Fruit fly (Drosophila melanogaster) whole organism, embryonic: ENCODE measurements around the gene CG34427.
A peak's percentile ranks its signal among the peaks of the same experiment; 100 is the strongest.

Experiments
- Abd-B ChIP-seq: fragments of 200-800 bp; sonication (Bioruptor generic); optimal IDR thresholded peaks from 2 replicates; lab custom pipeline; 2018; ENCODE audit warnings: missing biosample characterization, mild to moderate bottlenecking, missing genetic modification characterization, moderate library complexity
- CG10209 ChIP-seq: fragments of 200-800 bp; sonication (Bioruptor generic); optimal IDR thresholded peaks from 3 replicates; lab custom pipeline; 2017; ENCODE audit warnings: missing biosample characterization, mild to moderate bottlenecking, missing genetic modification characterization, missing genetic modification reagents
- CG10366 ChIP-seq: fragments of 200-800 bp; sonication (Bioruptor generic); IDR thresholded peaks from 2 replicates; pipeline ENCODE4 v1.3.6; 2022; ENCODE audit warnings: missing biosample characterization, missing genetic modification characterization
- CG10431 ChIP-seq: fragments of 200-800 bp; sonication (Bioruptor generic); optimal IDR thresholded peaks from 3 replicates; lab custom pipeline; 2018; ENCODE audit warnings: missing biosample characterization, mild to moderate bottlenecking, missing genetic modification characterization
- CG10462 ChIP-seq: fragments of 200-800 bp; sonication (Bioruptor generic); optimal IDR thresholded peaks from 2 replicates; lab custom pipeline; 2016; ENCODE audit warnings: missing biosample characterization, missing genetic modification characterization
- CG11398 ChIP-seq: fragments of 200-800 bp; sonication (Bioruptor generic); optimal IDR thresholded peaks from 2 replicates; lab custom pipeline; 2016; ENCODE audit warnings: missing biosample characterization, missing genetic modification characterization
- CG11695 ChIP-seq: fragments of 200-800 bp; sonication (Bioruptor generic); IDR thresholded peaks from 3 replicates; pipeline ENCODE4 v1.3.6; 2022; ENCODE audit warnings: missing biosample characterization, missing genetic modification characterization
- CG12299 ChIP-seq: fragments of 200-800 bp; sonication (Bioruptor generic); optimal IDR thresholded peaks from 2 replicates; lab custom pipeline; 2018; ENCODE audit warnings: missing biosample characterization, mild to moderate bottlenecking, missing genetic modification characterization
- CG12391 ChIP-seq: fragments of 200-800 bp; sonication (Bioruptor generic); optimal IDR thresholded peaks from 3 replicates; lab custom pipeline; 2018; ENCODE audit warnings: missing biosample characterization, mild to moderate bottlenecking, missing genetic modification characterization, moderate library complexity
- CG12659 ChIP-seq: fragments of 200-800 bp; sonication (Bioruptor generic); optimal IDR thresholded peaks from 3 replicates; lab custom pipeline; 2017; ENCODE audit warnings: mild to moderate bottlenecking, missing biosample characterization, missing genetic modification reagents, missing genetic modification characterization
- CG12769 ChIP-seq: fragments of 200-800 bp; sonication (Bioruptor generic); optimal IDR thresholded peaks from 2 replicates; lab custom pipeline; 2019; ENCODE audit warnings: missing biosample characterization, mild to moderate bottlenecking, missing genetic modification characterization, moderate library complexity
- CG14050 ChIP-seq: fragments of 200-800 bp; sonication (Bioruptor generic); IDR thresholded peaks from 3 replicates; pipeline ENCODE4 v1.3.6; 2022; ENCODE audit warnings: missing biosample characterization, missing genetic modification characterization
- CG15269 ChIP-seq: fragments of 200-800 bp; sonication (Bioruptor generic); optimal IDR thresholded peaks from 2 replicates; lab custom pipeline; 2018; ENCODE audit warnings: missing biosample characterization, mild to moderate bottlenecking, missing genetic modification characterization, moderate library complexity
- CG18262 ChIP-seq: fragments of 200-800 bp; optimal IDR thresholded peaks from 3 replicates; lab custom pipeline; 2019; ENCODE audit warnings: missing biosample characterization, mild to moderate bottlenecking, missing genetic modification characterization, moderate library complexity
- CG1832 ChIP-seq: fragments of 200-800 bp; sonication (Bioruptor generic); optimal IDR thresholded peaks from 2 replicates; lab custom pipeline; 2017; ENCODE audit warnings: missing biosample characterization, mild to moderate bottlenecking, missing genetic modification characterization, inconsistent platforms
- CG3163 ChIP-seq: fragments of 200-800 bp; sonication (Bioruptor generic); optimal IDR thresholded peaks from 3 replicates; lab custom pipeline; 2016; ENCODE audit warnings: missing biosample characterization, missing genetic modification characterization
- CG32767 ChIP-seq: fragments of 200-800 bp; sonication (Bioruptor generic); IDR thresholded peaks from 2 replicates; pipeline ENCODE4 v1.3.6; 2022; ENCODE audit warnings: missing biosample characterization, missing genetic modification characterization
- CG3407 ChIP-seq: fragments of 200-800 bp; sonication (Bioruptor generic); optimal IDR thresholded peaks from 2 replicates; lab custom pipeline; 2018; ENCODE audit warnings: missing biosample characterization, mild to moderate bottlenecking, missing genetic modification characterization
- CG34224 ChIP-seq: fragments of 200-800 bp; sonication (Bioruptor generic); IDR thresholded peaks from 3 replicates; pipeline ENCODE4 v1.3.6; 2022; ENCODE audit warnings: missing biosample characterization, missing genetic modification characterization; ENCODE audit not compliant: partially characterized antibody
- CG3847 ChIP-seq: fragments of 200-800 bp; sonication (Bioruptor generic); IDR thresholded peaks from 2 replicates; pipeline ENCODE4 v1.3.6; 2022; ENCODE audit warnings: missing biosample characterization, missing genetic modification characterization
- CG4360 ChIP-seq: fragments of 200-800 bp; sonication (Bioruptor generic); IDR thresholded peaks from 2 replicates; pipeline ENCODE4 v1.3.6; 2022; ENCODE audit warnings: missing biosample characterization, missing genetic modification characterization
- CG4854 ChIP-seq: fragments of 200-800 bp; sonication (Bioruptor generic); optimal IDR thresholded peaks from 2 replicates; lab custom pipeline; 2016; ENCODE audit warnings: missing biosample characterization, missing genetic modification characterization, inconsistent platforms
- CG7786 ChIP-seq: fragments of 200-800 bp; sonication (Bioruptor generic); optimal IDR thresholded peaks from 2 replicates; lab custom pipeline; 2016; ENCODE audit warnings: missing biosample characterization, missing genetic modification characterization
- CG9727 ChIP-seq: fragments of 200-800 bp; sonication (Bioruptor generic); optimal IDR thresholded peaks from 3 replicates; lab custom pipeline; 2017; ENCODE audit warnings: missing biosample characterization, mild to moderate bottlenecking, missing genetic modification characterization
- Camta ChIP-seq: fragments of 200-800 bp; sonication (Bioruptor generic); optimal IDR thresholded peaks from 2 replicates; lab custom pipeline; 2016; ENCODE audit warnings: missing biosample characterization, missing genetic modification characterization
- Doc2 ChIP-seq: fragments of 200-800 bp; sonication (Bioruptor generic); IDR thresholded peaks from 2 replicates; pipeline ENCODE4 v1.3.6; 2022; ENCODE audit warnings: missing biosample characterization, missing genetic modification characterization
- Dref ChIP-seq: fragments of 200-800 bp; sonication (Bioruptor generic); IDR thresholded peaks from 2 replicates; pipeline ENCODE4 v1.3.6; 2022; ENCODE audit warnings: missing biosample characterization, missing genetic modification characterization
- Drgx ChIP-seq: fragments of 200-800 bp; sonication (Bioruptor generic); IDR thresholded peaks from 2 replicates; pipeline ENCODE4 v1.3.6; 2022; ENCODE audit warnings: missing biosample characterization, missing genetic modification characterization
- Fer3 ChIP-seq: fragments of 200-800 bp; sonication (Bioruptor generic); optimal IDR thresholded peaks from 2 replicates; lab custom pipeline; 2018; ENCODE audit warnings: missing biosample characterization, mild to moderate bottlenecking, missing genetic modification characterization, moderate library complexity
- Hey ChIP-seq: fragments of 200-800 bp; sonication (Bioruptor generic); optimal IDR thresholded peaks from 3 replicates; lab custom pipeline; 2018; ENCODE audit warnings: missing biosample characterization, mild to moderate bottlenecking, missing genetic modification characterization
- Jarid2 ChIP-seq: fragments of 200-800 bp; sonication (Bioruptor generic); optimal IDR thresholded peaks from 3 replicates; lab custom pipeline; 2017; ENCODE audit warnings: mild to moderate bottlenecking, missing biosample characterization, missing genetic modification reagents, missing genetic modification characterization
- Mes4 ChIP-seq: fragments of 200-800 bp; sonication (Bioruptor generic); optimal IDR thresholded peaks from 2 replicates; lab custom pipeline; 2016; ENCODE audit warnings: missing biosample characterization, missing genetic modification characterization
- NFAT ChIP-seq: fragments of 200-800 bp; sonication (Bioruptor generic); IDR thresholded peaks from 2 replicates; pipeline ENCODE4 v1.3.6; 2022; ENCODE audit warnings: missing biosample characterization, missing genetic modification characterization
- Nf-YB ChIP-seq: fragments of 200-800 bp; sonication (Bioruptor generic); optimal IDR thresholded peaks from 3 replicates; lab custom pipeline; 2019; ENCODE audit warnings: missing biosample characterization, mild to moderate bottlenecking, missing genetic modification characterization, moderate library complexity
- Sox102F ChIP-seq: fragments of 200-800 bp; sonication (Bioruptor generic); optimal IDR thresholded peaks from 2 replicates; lab custom pipeline; 2018; ENCODE audit warnings: missing biosample characterization, mild to moderate bottlenecking, missing genetic modification characterization, moderate library complexity
- ara ChIP-seq: fragments of 200-800 bp; sonication (Bioruptor generic); IDR thresholded peaks from 2 replicates; pipeline ENCODE4 v1.3.6; 2022; ENCODE audit warnings: missing biosample characterization, missing genetic modification characterization
- chif ChIP-seq, 2 experiments: fragments of 200-800 bp; sonication (Bioruptor generic); optimal IDR thresholded peaks; 3 replicates each; lab custom pipeline; 2016; ENCODE audit warnings: missing biosample characterization in 2 of 2, missing genetic modification characterization in 2 of 2
- esg ChIP-seq: fragments of 200-800 bp; sonication (Bioruptor generic); conservative IDR thresholded peaks from 2 replicates; pipeline ENCODE4 v1.3.6; 2022; ENCODE audit warnings: missing biosample characterization, missing genetic modification characterization
- gem ChIP-seq: fragments of 200-800 bp; sonication (Bioruptor generic); optimal IDR thresholded peaks from 2 replicates; lab custom pipeline; 2019; ENCODE audit warnings: missing biosample characterization, mild to moderate bottlenecking, missing genetic modification characterization, moderate library complexity
- jigr1 ChIP-seq: fragments of 200-800 bp; sonication (Bioruptor generic); IDR thresholded peaks from 3 replicates; pipeline ENCODE4 v1.3.6; 2022; ENCODE audit warnings: missing biosample characterization, missing genetic modification characterization
- lov ChIP-seq, 2 experiments: fragments of 200-800 bp in 1 of 2; fragments of >200 bp in 1 of 2; sonication (Bioruptor generic) in 1 of 2; IDR thresholded peaks in 1 of 2; optimal IDR thresholded peaks in 1 of 2; 2 replicates in 1 of 2; 3 replicates in 1 of 2; pipeline versions ENCODE4 v1.3.6 to Lab custom; 2017 to 2022; ENCODE audit warnings: missing biosample characterization in 1 of 2, missing genetic modification characterization in 1 of 2
- nerfin-1 ChIP-seq: fragments of 200-800 bp; sonication (Bioruptor generic); optimal IDR thresholded peaks from 3 replicates; lab custom pipeline; 2019; ENCODE audit warnings: missing biosample characterization, mild to moderate bottlenecking, missing genetic modification characterization, moderate library complexity
- nerfin-2 ChIP-seq: fragments of 200-800 bp; sonication (Bioruptor generic); IDR thresholded peaks from 2 replicates; pipeline ENCODE4 v1.3.6; 2022; ENCODE audit warnings: missing biosample characterization, missing genetic modification characterization; ENCODE audit not compliant: partially characterized antibody
- pb ChIP-seq: fragments of 200-800 bp; sonication (Bioruptor generic); optimal IDR thresholded peaks from 3 replicates; lab custom pipeline; 2016; ENCODE audit warnings: missing biosample characterization, missing genetic modification characterization
- repo ChIP-seq: fragments of 200-800 bp; sonication (Bioruptor generic); optimal IDR thresholded peaks from 2 replicates; lab custom pipeline; 2016; ENCODE audit warnings: missing biosample characterization, missing genetic modification characterization
- row ChIP-seq: fragments of 200-800 bp; sonication (Bioruptor generic); IDR thresholded peaks from 3 replicates; pipeline ENCODE4 v1.3.6; 2022; ENCODE audit warnings: missing biosample characterization, missing genetic modification characterization
- sima ChIP-seq: fragments of 200-800 bp; sonication (Bioruptor generic); optimal IDR thresholded peaks from 2 replicates; lab custom pipeline; 2016; ENCODE audit warnings: missing biosample characterization, missing genetic modification characterization
- ttk ChIP-seq: fragments of 200-800 bp; sonication (Bioruptor generic); IDR thresholded peaks from 2 replicates; pipeline ENCODE4 v2.1.2; 2022; ENCODE audit warnings: missing biosample characterization, missing genetic modification characterization
- twi ChIP-seq: fragments of 200-800 bp; optimal IDR thresholded peaks from 2 replicates; lab custom pipeline; 2019; ENCODE audit warnings: missing biosample characterization, mild to moderate bottlenecking, missing genetic modification characterization, moderate library complexity
- zf30C ChIP-seq: fragments of 200-800 bp; sonication (Bioruptor generic); optimal IDR thresholded peaks from 3 replicates; lab custom pipeline; 2018; ENCODE audit warnings: missing biosample characterization, mild to moderate bottlenecking, missing genetic modification characterization

CG34427 gene

dm6 chr3L:8763037-8763454, 41.5 kb upstream of the CG34427 start (continued):
- TF ChIP-seq CG15269 (tag; lab: Kevin White, UChicago): peak; percentile 53
- no peak for TF ChIP-seq pb
- peak; percentile 42 for TF ChIP-seq CG10209
- peak; percentile 61 for TF ChIP-seq Hey (tag; lab: Kevin White, UChicago)
- 0 out of 3 replicates have a peak, but pooled peaks have one; percentile 49 for TF ChIP-seq CG11695 (GFP tag; lab: Robert Waterston, UW)
- 0 out of 2 replicates have a peak, but pooled peaks have one; percentile 20 for TF ChIP-seq CG32767 (GFP tag; lab: Robert Waterston, UW)
- TF ChIP-seq ttk (GFP tag; lab: Robert Waterston, UW): peak; percentile 73
- no peak for TF ChIP-seq Nf-YB
- peak; percentile 15; the same call in 1 of the 2 replicates for TF ChIP-seq ara (GFP tag; lab: Robert Waterston, UW)
- peak; percentile 39; the same call in 1 of the 2 replicates for TF ChIP-seq Drgx (GFP tag; lab: Robert Waterston, UW)
- TF ChIP-seq row: peak; percentile 76
- peak; percentile 10 to 55 for TF ChIP-seq chif (GFP tag; optimal IDR thresholded peaks at IDR 0.05; lab: Kevin White, UChicago)
- peak; percentile 41; the same call in 1 of the 2 replicates for TF ChIP-seq NFAT
- no peak for TF ChIP-seq CG4854
- no peak for TF ChIP-seq CG4360
- TF ChIP-seq CG12659 (GFP tag; lab: Kevin White, UChicago): peak; percentile 38
- TF ChIP-seq sima (GFP tag; lab: Kevin White, UChicago): no peak
- peak; percentile 10 for TF ChIP-seq CG7786 (GFP tag; lab: Kevin White, UChicago)
- peak; percentile 47 for TF ChIP-seq esg
- no peak for TF ChIP-seq nerfin-2 (GFP tag; lab: Robert Waterston, UW)
- TF ChIP-seq CG1832: no peak
- no peak for TF ChIP-seq zf30C (GFP tag; lab: Kevin White, UChicago)
- TF ChIP-seq nerfin-1: no peak
- peak; percentile 44; the same call in 2 of the 3 replicates for TF ChIP-seq CG14050
- no peak for TF ChIP-seq CG3407 (GFP tag; lab: Kevin White, UChicago)
- TF ChIP-seq CG12299 (tag; lab: Kevin White, UChicago): no peak
- TF ChIP-seq CG9727: no peak
- TF ChIP-seq Camta (GFP tag; lab: Kevin White, UChicago): no peak
- TF ChIP-seq Jarid2 (GFP tag; lab: Kevin White, UChicago): no peak
- no peak for TF ChIP-seq lov (optimal IDR thresholded peaks at IDR 0.05; lab: Kevin White, UChicago)
- TF ChIP-seq lov (GFP tag; IDR thresholded peaks at IDR 0.05; lab: Robert Waterston, UW): 0 out of 3 replicates have a peak, but pooled peaks have one; percentile 66
- TF ChIP-seq Doc2 (GFP tag; lab: Robert Waterston, UW): no peak
- TF ChIP-seq CG10462: peak; percentile 14
- peak; percentile 68 for TF ChIP-seq CG12769 (tag; lab: Kevin White, UChicago)
- peak; percentile 6 for TF ChIP-seq Mes4
- no peak for TF ChIP-seq repo (GFP tag; lab: Kevin White, UChicago)
- TF ChIP-seq CG10366: peak; percentile 59
- peak; percentile 17 for TF ChIP-seq CG11398 (GFP tag; lab: Kevin White, UChicago)
- no peak for TF ChIP-seq CG10431 (GFP tag; lab: Kevin White, UChicago)
- TF ChIP-seq Sox102F (GFP tag; lab: Kevin White, UChicago): peak; percentile 60
- peak; percentile 60 for TF ChIP-seq gem
- no peak for TF ChIP-seq Dref
- TF ChIP-seq CG3847 (GFP tag; lab: Robert Waterston, UW): peak; percentile 51; the same call in 1 of the 2 replicates
- peak; percentile 1 for TF ChIP-seq CG18262
- TF ChIP-seq Abd-B (GFP tag; lab: Kevin White, UChicago): no peak
- TF ChIP-seq CG12391: peak; percentile 48
- no peak for TF ChIP-seq CG3163 (GFP tag; lab: Kevin White, UChicago)
- TF ChIP-seq Fer3 (tag; lab: Kevin White, UChicago): peak; percentile 34
- no peak for TF ChIP-seq twi
- TF ChIP-seq CG34224: peak; percentile 65
- TF ChIP-seq jigr1 (GFP tag; lab: Robert Waterston, UW): no peak
